Worm (Caenorhabditis elegans) whole organism, L2 larva: Measurements from ENCODE around the gene tag-115.

Experiments used
- aly-2 ChIP-seq: fragments of 150-350 bp; optimal IDR thresholded peaks from 2 replicates; lab custom pipeline; 2014; ENCODE audit warnings: missing biosample characterization, missing genetic modification characterization
- dmd-4 ChIP-seq: sonication (generic microtip); optimal IDR thresholded peaks from 2 replicates; lab custom pipeline; 2017; ENCODE audit warnings: missing biosample characterization, missing genetic modification characterization
- egl-27 ChIP-seq: sonication (generic microtip); optimal IDR thresholded peaks from 3 replicates; lab custom pipeline; 2017; ENCODE audit warnings: missing biosample characterization, missing genetic modification reagents, missing genetic modification characterization
- lin-11 ChIP-seq: fragments of 150-350 bp; sonication (generic microtip); optimal IDR thresholded peaks from 2 replicates; lab custom pipeline; 2014; ENCODE audit warnings: missing biosample characterization, missing genetic modification characterization, inconsistent platforms, mixed read lengths
- lin-39 ChIP-seq: fragments of 150-350 bp; optimal IDR thresholded peaks from 2 replicates; lab custom pipeline; 2014; ENCODE audit warnings: missing biosample characterization, missing genetic modification reagents, missing genetic modification characterization
- mdl-1 ChIP-seq, 2 experiments: fragments of 150-350 bp in 1 of 2; sonication (generic microtip) in 1 of 2; optimal IDR thresholded peaks; 2 replicates each; lab custom pipeline; 2017; ENCODE audit warnings: missing biosample characterization in 2 of 2, missing genetic modification characterization in 2 of 2
- nhr-11 ChIP-seq: fragments of 150-350 bp; optimal IDR thresholded peaks from 2 replicates; lab custom pipeline; 2014; ENCODE audit warnings: missing biosample characterization, missing genetic modification characterization
- nhr-23 ChIP-seq: fragments of 150-350 bp; optimal IDR thresholded peaks from 2 replicates; lab custom pipeline; 2014; ENCODE audit warnings: missing biosample characterization, missing genetic modification reagents, missing genetic modification characterization
- nhr-25 ChIP-seq: fragments of 150-350 bp; sonication (generic microtip); optimal IDR thresholded peaks from 3 replicates; lab custom pipeline; 2014; ENCODE audit warnings: missing biosample characterization, missing genetic modification characterization
- nhr-77 ChIP-seq: fragments of 150-350 bp; optimal IDR thresholded peaks from 2 replicates; lab custom pipeline; 2014; ENCODE audit warnings: missing biosample characterization, missing genetic modification characterization
- skn-1 ChIP-seq: sonication (generic microtip); optimal IDR thresholded peaks from 2 replicates; lab custom pipeline; 2017; ENCODE audit warnings: missing biosample characterization, missing genetic modification characterization
- snpc-4 ChIP-seq: fragments of 150-350 bp; optimal IDR thresholded peaks from 2 replicates; lab custom pipeline; 2014; ENCODE audit warnings: missing biosample characterization, missing genetic modification characterization
- unc-62 ChIP-seq: fragments of 150-350 bp; optimal IDR thresholded peaks from 2 replicates; lab custom pipeline; 2014; ENCODE audit warnings: missing biosample characterization, missing genetic modification reagents, missing genetic modification characterization

- no peak for TF ChIP-seq snpc-4 (tag; lab: Kevin White, UChicago)
- no peak for TF ChIP-seq nhr-25 (tag; lab: Kevin White, UChicago)
- TF ChIP-seq dmd-4 = no peak
- TF ChIP-seq aly-2 (tag; lab: Kevin White, UChicago) = no peak
- TF ChIP-seq nhr-23 (tag; lab: Kevin White, UChicago) = no peak
- TF ChIP-seq egl-27 (tag; lab: Kevin White, UChicago) = no peak
- no peak for TF ChIP-seq unc-62 (GFP tag; lab: Kevin White, UChicago)
- TF ChIP-seq lin-11 (tag; lab: Kevin White, UChicago) = no peak
- no peak for TF ChIP-seq nhr-77 (tag; lab: Kevin White, UChicago)
- TF ChIP-seq lin-39 (tag; lab: Kevin White, UChicago) = no peak
- no peak for TF ChIP-seq nhr-11
- TF ChIP-seq mdl-1 (tag; optimal IDR thresholded peaks at IDR 0.05; lab: Kevin White, UChicago) = no peak
- no peak for TF ChIP-seq skn-1 (tag; lab: Kevin White, UChicago)
Measured at ce11 chrIV:13236485-13236884, 2.7 kb downstream of the tag-115 start, which contains the start of gene pwp-1.
